Fruit fly (Drosophila melanogaster) whole organism, prepupa: ENCODE measurements around the gene CG14982.

Experiments used
- Blimp-1 ChIP-seq: fragments of 200-800 bp; sonication (Bioruptor generic); optimal IDR thresholded peaks from 3 replicates; lab custom pipeline; 2017; ENCODE audit warnings: missing biosample characterization, missing genetic modification characterization, mild to moderate bottlenecking, moderate library complexity, missing genetic modification reagents
- CG10669 ChIP-seq: fragments of 200-800 bp; sonication (Bioruptor generic); optimal IDR thresholded peaks from 3 replicates; lab custom pipeline; 2018; ENCODE audit warnings: missing biosample characterization, mild to moderate bottlenecking, missing genetic modification characterization, moderate library complexity
- CG11294 ChIP-seq: fragments of 200-800 bp; sonication (Bioruptor generic); IDR thresholded peaks from 2 replicates; pipeline ENCODE4 v1.3.6; 2022; ENCODE audit warnings: missing biosample characterization, missing genetic modification characterization
- CG11762 ChIP-seq: fragments of 200-800 bp; sonication (Bioruptor generic); optimal IDR thresholded peaks from 3 replicates; lab custom pipeline; 2016; ENCODE audit warnings: missing biosample characterization, missing genetic modification characterization; ENCODE audit not compliant: insufficient read depth
- CG11902 ChIP-seq: fragments of 200-800 bp; sonication (Bioruptor generic); optimal IDR thresholded peaks from 3 replicates; lab custom pipeline; 2016; ENCODE audit warnings: missing biosample characterization, missing genetic modification characterization
- CG15336 ChIP-seq: fragments of 200-800 bp; sonication (Bioruptor generic); IDR thresholded peaks from 2 replicates; pipeline ENCODE4 v1.3.6; 2022; ENCODE audit warnings: missing biosample characterization, missing genetic modification characterization
- CG3032 ChIP-seq: fragments of 200-800 bp; optimal IDR thresholded peaks from 2 replicates; lab custom pipeline; 2019; ENCODE audit warnings: missing biosample characterization, mild to moderate bottlenecking, missing genetic modification characterization, moderate library complexity
- CG31627 ChIP-seq: fragments of 200-800 bp; sonication (Bioruptor generic); optimal IDR thresholded peaks from 3 replicates; lab custom pipeline; 2016; ENCODE audit warnings: missing biosample characterization, missing genetic modification characterization
- CG32006 ChIP-seq: fragments of 200-800 bp; sonication (Bioruptor generic); optimal IDR thresholded peaks from 3 replicates; lab custom pipeline; 2017; ENCODE audit warnings: missing biosample characterization, mild to moderate bottlenecking, missing genetic modification characterization
- CG34406 ChIP-seq: fragments of 200-800 bp; sonication (Bioruptor generic); optimal IDR thresholded peaks from 3 replicates; lab custom pipeline; 2016; ENCODE audit warnings: missing biosample characterization, missing genetic modification characterization
- CG3919 ChIP-seq: fragments of 200-800 bp; sonication (Bioruptor generic); optimal IDR thresholded peaks from 3 replicates; lab custom pipeline; 2016; ENCODE audit warnings: missing biosample characterization, missing genetic modification characterization
- CG4318 ChIP-seq: fragments of 200-800 bp; sonication (Bioruptor generic); optimal IDR thresholded peaks from 3 replicates; lab custom pipeline; 2017; ENCODE audit warnings: missing biosample characterization, mild to moderate bottlenecking, missing genetic modification characterization
- CG6276 ChIP-seq: fragments of 200-800 bp; sonication (Bioruptor generic); optimal IDR thresholded peaks from 2 replicates; lab custom pipeline; 2017; ENCODE audit warnings: missing biosample characterization, mild to moderate bottlenecking, missing genetic modification characterization
- CG6808 ChIP-seq: fragments of 200-800 bp; sonication (Bioruptor generic); optimal IDR thresholded peaks from 3 replicates; lab custom pipeline; 2017; ENCODE audit warnings: missing biosample characterization, missing genetic modification characterization, mild to moderate bottlenecking, moderate library complexity, missing genetic modification reagents
- CG6854 ChIP-seq: fragments of 200-800 bp; sonication (Bioruptor generic); optimal IDR thresholded peaks from 2 replicates; lab custom pipeline; 2017; ENCODE audit warnings: missing biosample characterization, mild to moderate bottlenecking, missing genetic modification characterization
- CG8119 ChIP-seq: fragments of 200-800 bp; sonication (Bioruptor generic); IDR thresholded peaks from 3 replicates; pipeline ENCODE4 v1.3.6; 2022; ENCODE audit warnings: missing biosample characterization, missing genetic modification characterization
- CG8319 ChIP-seq: fragments of 200-800 bp; sonication (Bioruptor generic); optimal IDR thresholded peaks from 3 replicates; lab custom pipeline; 2016; ENCODE audit warnings: missing biosample characterization, missing genetic modification characterization
- CG8632 ChIP-seq: fragments of 200-800 bp; sonication (Bioruptor generic); optimal IDR thresholded peaks from 3 replicates; lab custom pipeline; 2016; ENCODE audit warnings: missing biosample characterization, missing genetic modification characterization
- CG9139 ChIP-seq: fragments of 200-800 bp; sonication (Bioruptor generic); optimal IDR thresholded peaks from 3 replicates; lab custom pipeline; 2017; ENCODE audit warnings: missing biosample characterization, mild to moderate bottlenecking, missing genetic modification characterization
- Eip75B ChIP-seq: fragments of 200-800 bp; sonication (Bioruptor generic); optimal IDR thresholded peaks from 3 replicates; lab custom pipeline; 2016; ENCODE audit warnings: missing biosample characterization, missing genetic modification characterization
- Eip78C ChIP-seq: fragments of 200-800 bp; sonication (Bioruptor generic); peaks from one replicate; lab custom pipeline; 2016; ENCODE audit warnings: missing biosample characterization, missing genetic modification characterization
- Ets96B ChIP-seq: fragments of 200-800 bp; optimal IDR thresholded peaks from 2 replicates; lab custom pipeline; 2019; ENCODE audit warnings: missing biosample characterization, mild to moderate bottlenecking, missing genetic modification characterization, moderate library complexity
- Gug ChIP-seq: fragments of 200-800 bp; sonication (Bioruptor generic); IDR thresholded peaks from 2 replicates; pipeline ENCODE4 v1.3.6; 2022; ENCODE audit warnings: missing biosample characterization, missing genetic modification characterization
- Hr38 ChIP-seq: sonication (Bioruptor generic); optimal IDR thresholded peaks from 2 replicates; lab custom pipeline; 2016; ENCODE audit warnings: missing biosample characterization, missing genetic modification characterization
- Hr4 ChIP-seq: fragments of 200-800 bp; sonication (Bioruptor generic); optimal IDR thresholded peaks from 3 replicates; lab custom pipeline; 2016; ENCODE audit warnings: missing biosample characterization, missing genetic modification characterization
- Lpt ChIP-seq: fragments of 200-800 bp; sonication (Bioruptor generic); optimal IDR thresholded peaks from 3 replicates; lab custom pipeline; 2016; ENCODE audit warnings: missing biosample characterization, missing genetic modification characterization
- Met ChIP-seq: fragments of 200-800 bp; sonication (Bioruptor generic); optimal IDR thresholded peaks from 3 replicates; lab custom pipeline; 2016; ENCODE audit warnings: missing biosample characterization, missing genetic modification characterization
- OdsH ChIP-seq: fragments of 200-800 bp; sonication (Bioruptor generic); optimal IDR thresholded peaks from 3 replicates; lab custom pipeline; 2016; ENCODE audit warnings: missing biosample characterization, missing genetic modification characterization
- Smox ChIP-seq: fragments of 200-800 bp; sonication (Bioruptor generic); optimal IDR thresholded peaks from 3 replicates; lab custom pipeline; 2016; ENCODE audit warnings: missing biosample characterization, missing genetic modification characterization
- Sox102F ChIP-seq: fragments of 200-800 bp; sonication (Bioruptor generic); optimal IDR thresholded peaks from 2 replicates; lab custom pipeline; 2016; ENCODE audit warnings: missing biosample characterization, mild to moderate bottlenecking, missing genetic modification characterization
- Sox14 ChIP-seq: fragments of 200-800 bp; sonication (Bioruptor generic); optimal IDR thresholded peaks from 3 replicates; lab custom pipeline; 2016; ENCODE audit warnings: missing biosample characterization, missing genetic modification characterization
- achi ChIP-seq: fragments of 200-800 bp; sonication (Bioruptor generic); optimal IDR thresholded peaks from 3 replicates; lab custom pipeline; 2016; ENCODE audit warnings: missing biosample characterization, missing genetic modification characterization
- cyc ChIP-seq: fragments of 200-800 bp; sonication (Bioruptor generic); optimal IDR thresholded peaks from 3 replicates; lab custom pipeline; 2016; ENCODE audit warnings: missing biosample characterization, missing genetic modification characterization
- dac ChIP-seq: fragments of 200-800 bp; sonication (Bioruptor generic); optimal IDR thresholded peaks from 2 replicates; lab custom pipeline; 2017; ENCODE audit warnings: missing biosample characterization, mild to moderate bottlenecking, missing genetic modification characterization
- dsx ChIP-seq: fragments of 200-800 bp; optimal IDR thresholded peaks from 3 replicates; lab custom pipeline; 2019; ENCODE audit warnings: missing biosample characterization, mild to moderate bottlenecking, missing genetic modification characterization, moderate library complexity; ENCODE audit not compliant: poor library complexity, severe bottlenecking
- eg ChIP-seq: fragments of 200-800 bp; sonication (Bioruptor generic); IDR thresholded peaks from 3 replicates; pipeline ENCODE4 v1.3.6; 2022; ENCODE audit warnings: missing biosample characterization, missing genetic modification characterization
- esn ChIP-seq: fragments of 200-800 bp; sonication (Bioruptor generic); optimal IDR thresholded peaks from 2 replicates; lab custom pipeline; 2016; ENCODE audit warnings: missing biosample characterization, mild to moderate bottlenecking, missing genetic modification characterization, moderate library complexity
- fd85E ChIP-seq: fragments of 200-800 bp; sonication (Bioruptor generic); optimal IDR thresholded peaks from 3 replicates; lab custom pipeline; 2016; ENCODE audit warnings: missing biosample characterization, missing genetic modification characterization
- lz ChIP-seq: fragments of 200-800 bp; sonication (Bioruptor generic); optimal IDR thresholded peaks from 3 replicates; lab custom pipeline; 2016; ENCODE audit warnings: missing biosample characterization, missing genetic modification characterization
- net ChIP-seq: fragments of 200-800 bp; sonication (Bioruptor generic); optimal IDR thresholded peaks from 3 replicates; lab custom pipeline; 2016; ENCODE audit warnings: missing biosample characterization, missing genetic modification characterization
- ss ChIP-seq, 2 experiments: fragments of 200-800 bp; sonication (Bioruptor generic); optimal IDR thresholded peaks; 2 replicates in 1 of 2; 3 replicates in 1 of 2; lab custom pipeline; 2017 to 2018; ENCODE audit warnings: mild to moderate bottlenecking in 2 of 2, missing biosample characterization in 2 of 2, missing genetic modification characterization in 2 of 2, moderate library complexity in 1 of 2
- svp ChIP-seq: fragments of 200-800 bp; sonication (Bioruptor generic); peaks from one replicate; lab custom pipeline; 2016; ENCODE audit warnings: missing biosample characterization, missing genetic modification characterization
- topi ChIP-seq: fragments of 200-800 bp; sonication (Bioruptor generic); optimal IDR thresholded peaks from 3 replicates; lab custom pipeline; 2016; ENCODE audit warnings: missing biosample characterization, missing genetic modification characterization
- vri ChIP-seq: fragments of 200-800 bp; sonication (Bioruptor generic); optimal IDR thresholded peaks from 3 replicates; lab custom pipeline; 2016; ENCODE audit warnings: missing biosample characterization, mild to moderate bottlenecking, missing genetic modification characterization

The CG14982 gene

dm6 chr3L:3933599-3933998 is 8.9 kb upstream of the CG14982 start (continued):
- TF ChIP-seq vri (GFP tag; lab: Kevin White, UChicago) (no peak), svp (GFP tag; lab: Kevin White, UChicago) (no peak), CG6808 (GFP tag; lab: Kevin White, UChicago) (no peak), Ets96B (no peak), CG6854 (GFP tag; lab: Kevin White, UChicago) (no peak), CG9139 (no peak)
- TF ChIP-seq, all 60 proteins: peak for 8

dm6 chr3L:3934110-3934509 is 8.4 kb upstream of the CG14982 start:
- TF ChIP-seq Hr4 (GFP tag; lab: Kevin White, UChicago): peak; percentile 1
- TF ChIP-seq eg (GFP tag; lab: Robert Waterston, UW): 0 out of 3 replicates have a peak, but pooled peaks have one; percentile 20
- TF ChIP-seq ss (GFP tag; optimal IDR thresholded peaks at IDR 0.05; lab: Kevin White, UChicago): no peak
- TF ChIP-seq CG32006: peak; percentile 44
- no peak for TF ChIP-seq CG15336
- no peak for TF ChIP-seq Hr38 (GFP tag; lab: Kevin White, UChicago)
- no peak for TF ChIP-seq CG34406 (GFP tag; lab: Kevin White, UChicago)
- no peak for TF ChIP-seq Eip75B (GFP tag; lab: Kevin White, UChicago)
- no peak for TF ChIP-seq lz (GFP tag; lab: Kevin White, UChicago)
- no peak for TF ChIP-seq CG6276
- TF ChIP-seq CG6808 (GFP tag; lab: Kevin White, UChicago): no peak
- TF ChIP-seq CG8632 (GFP tag; lab: Kevin White, UChicago): no peak
- no peak for TF ChIP-seq CG3032 (tag; lab: Kevin White, UChicago)
- TF ChIP-seq Eip78C (GFP tag; lab: Kevin White, UChicago): no peak
- TF ChIP-seq cyc (GFP tag; lab: Kevin White, UChicago): no peak
- TF ChIP-seq Sox102F (GFP tag; lab: Kevin White, UChicago): no peak
- TF ChIP-seq CG4318 (GFP tag; lab: Kevin White, UChicago): no peak
- no peak for TF ChIP-seq CG3919 (GFP tag; lab: Kevin White, UChicago)
- TF ChIP-seq Smox: no peak
- TF ChIP-seq Met: no peak
- TF ChIP-seq CG11762 (GFP tag; lab: Kevin White, UChicago): no peak
- TF ChIP-seq CG11294 (GFP tag; lab: Robert Waterston, UW): no peak
- TF ChIP-seq fd85E (GFP tag; lab: Kevin White, UChicago): no peak
- TF ChIP-seq achi (GFP tag; lab: Kevin White, UChicago): no peak
- TF ChIP-seq, all 60 proteins: peak for 3

dm6 chr3L:3935567-3936207 is 6.8 kb upstream of the CG14982 start, which contains the start of gene Eip63F-1:
Eip63F-1 (minus strand) TSS chr3L:3935617.
- TF ChIP-seq Hr38 (GFP tag; lab: Kevin White, UChicago) (no peak), achi (GFP tag; lab: Kevin White, UChicago) (peak; percentile 35), fd85E (GFP tag; lab: Kevin White, UChicago) (no peak), CG31627 (GFP tag; lab: Kevin White, UChicago) (peak; percentile 12), Hr4 (GFP tag; lab: Kevin White, UChicago) (peak; percentile 66), Gug (GFP tag; lab: Robert Waterston, UW) (peak; percentile 44; the same call in 1 of the 2 replicates), CG8119 (GFP tag; lab: Robert Waterston, UW) (peak; percentile 50), CG6854 (GFP tag; lab: Kevin White, UChicago) (no peak), ss (GFP tag; optimal IDR thresholded peaks at IDR 0.05; lab: Kevin White, UChicago) (no peak), topi (GFP tag; lab: Kevin White, UChicago) (no peak), net (GFP tag; lab: Kevin White, UChicago) (peak; percentile 36), Blimp-1 (GFP tag; lab: Kevin White, UChicago) (no peak), dsx (GFP tag; lab: Kevin White, UChicago) (no peak), CG4318 (GFP tag; lab: Kevin White, UChicago) (peak; percentile 12), eg (GFP tag; lab: Robert Waterston, UW) (0 out of 3 replicates have a peak, but pooled peaks have one; percentile 34), Met (peak; percentile 19), Lpt (GFP tag; lab: Kevin White, UChicago) (no peak), CG11762 (GFP tag; lab: Kevin White, UChicago) (no peak), CG11294 (GFP tag; lab: Robert Waterston, UW) (no peak), Sox102F (GFP tag; lab: Kevin White, UChicago) (no peak), CG6276 (peak; percentile 51), esn (GFP tag; lab: Kevin White, UChicago) (peak; percentile 27), cyc (GFP tag; lab: Kevin White, UChicago) (peak; percentile 4), CG11902 (GFP tag; lab: Kevin White, UChicago) (no peak), CG8632 (GFP tag; lab: Kevin White, UChicago) (no peak), OdsH (peak; percentile 54), lz (GFP tag; lab: Kevin White, UChicago) (no peak), CG10669 (GFP tag; lab: Kevin White, UChicago) (no peak), vri (GFP tag; lab: Kevin White, UChicago) (no peak), Sox14 (GFP tag; lab: Kevin White, UChicago) (no peak), Eip78C (GFP tag; lab: Kevin White, UChicago) (peak; percentile 76), CG8319 (GFP tag; lab: Kevin White, UChicago) (no peak), dac (GFP tag; lab: Kevin White, UChicago) (no peak), svp (GFP tag; lab: Kevin White, UChicago) (peak; percentile 62)
